Worm (Caenorhabditis elegans) whole organism, early embryonic: Measurements from ENCODE around the gene trx-2.

ENCODE experiments used
- aly-1 ChIP-seq: sonication (generic microtip); optimal IDR thresholded peaks from 2 replicates; lab custom pipeline; 2016; ENCODE audit warnings: missing genetic modification characterization, missing compliant biosample characterization
- ama-1 ChIP-seq: fragments of 150-350 bp; optimal IDR thresholded peaks from 2 replicates; lab custom pipeline; 2014
- ceh-13 ChIP-seq: fragments of 200-800 bp; sonication (Bioruptor generic); optimal IDR thresholded peaks from 2 replicates; lab custom pipeline; 2018; ENCODE audit warnings: mild to moderate bottlenecking, missing genetic modification characterization, missing compliant biosample characterization
- hmbx-1 ChIP-seq: sonication (generic microtip); optimal IDR thresholded peaks from 2 replicates; lab custom pipeline; 2016; ENCODE audit warnings: mild to moderate bottlenecking, missing genetic modification characterization, missing compliant biosample characterization
- hmg-4 ChIP-seq: fragments of 200-800 bp; sonication (Bioruptor generic); optimal IDR thresholded peaks from 2 replicates; lab custom pipeline; 2018; ENCODE audit warnings: mild to moderate bottlenecking, missing genetic modification characterization, missing compliant biosample characterization
- hnd-1 ChIP-seq: sonication (generic microtip); optimal IDR thresholded peaks from 2 replicates; lab custom pipeline; 2016; ENCODE audit warnings: missing genetic modification characterization, missing compliant biosample characterization
- scrt-1 ChIP-seq: fragments of 200-800 bp; sonication (Bioruptor generic); IDR thresholded peaks from 2 replicates; pipeline ENCODE4 v1.3.6; 2022; ENCODE audit warnings: missing genetic modification characterization, missing compliant biosample characterization
- tbx-37 ChIP-seq: fragments of 200-800 bp; sonication (Bioruptor generic); conservative IDR thresholded peaks from 2 replicates; pipeline ENCODE4 v1.3.6; 2022; ENCODE audit warnings: missing genetic modification reagents, missing genetic modification characterization, missing compliant biosample characterization
- tra-4 ChIP-seq: sonication (generic microtip); optimal IDR thresholded peaks from 2 replicates; lab custom pipeline; 2017; ENCODE audit warnings: missing genetic modification characterization, missing compliant biosample characterization

Gene trx-2

DNA sequence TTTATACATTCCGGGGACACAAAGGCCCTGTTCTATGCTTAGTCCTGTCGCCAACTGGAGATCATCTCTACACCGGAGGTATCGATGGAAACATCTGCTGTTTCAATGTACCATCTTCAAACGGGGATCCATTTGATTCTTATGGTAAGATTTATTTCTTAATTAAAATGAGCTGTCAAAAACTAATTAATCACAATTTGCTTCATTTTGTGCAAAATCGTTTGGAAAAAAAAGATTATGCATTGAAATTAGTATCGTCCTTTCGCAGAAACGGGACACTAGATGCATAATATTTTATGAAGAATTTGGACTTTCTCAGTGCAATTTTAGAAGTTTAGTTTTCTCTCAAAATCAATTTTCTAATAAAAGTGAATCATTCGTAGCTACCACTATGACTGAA lies 49.4 kb downstream of the trx-2 start:
- no peak for TF ChIP-seq scrt-1
- TF ChIP-seq hmg-4 (GFP tag; lab: Kevin White, UChicago): no peak
- TF ChIP-seq tbx-37 (GFP tag; lab: Robert Waterston, UW): no peak
- no peak for TF ChIP-seq tra-4
- no peak for TF ChIP-seq ceh-13 (GFP tag; lab: Kevin White, UChicago)
- TF ChIP-seq hnd-1 (tag; lab: Kevin White, UChicago): no peak
- TF ChIP-seq ama-1 (lab: Kevin White, UChicago): no peak
- TF ChIP-seq hmbx-1: no peak
- no peak for TF ChIP-seq aly-1 (tag; lab: Kevin White, UChicago)
